Worm (Caenorhabditis elegans): ENCODE results near the gene ZC155.2.

Gene ZC155.2

DNA sequence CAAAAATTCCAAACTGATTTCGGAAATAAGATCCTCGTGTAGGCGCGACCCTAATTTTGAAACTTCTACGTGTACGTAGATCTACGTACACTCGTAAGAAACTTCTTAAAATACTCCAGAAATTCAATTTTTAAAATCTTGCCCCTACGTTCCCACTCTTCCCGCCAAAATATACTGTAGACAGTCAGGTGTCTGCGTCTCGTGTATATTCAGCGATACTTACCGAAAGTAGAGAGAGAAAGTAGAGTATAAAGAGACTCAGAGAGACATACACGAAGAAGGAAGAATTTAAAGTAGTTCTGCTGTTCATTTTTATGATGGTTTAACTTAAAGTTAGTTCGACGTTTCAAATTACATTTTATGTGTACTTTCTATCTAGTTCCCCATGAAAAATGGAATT is 25.5 kb upstream of the ZC155.2 start:
- TF ChIP-seq dao-5 (tag; optimal IDR thresholded peaks at IDR 0.05): no peak
- no peak for TF ChIP-seq him-1 (tag; optimal IDR thresholded peaks at IDR 0.05)
- no peak for TF ChIP-seq W03F9.2 (tag; optimal IDR thresholded peaks at IDR 0.05)

DNA sequence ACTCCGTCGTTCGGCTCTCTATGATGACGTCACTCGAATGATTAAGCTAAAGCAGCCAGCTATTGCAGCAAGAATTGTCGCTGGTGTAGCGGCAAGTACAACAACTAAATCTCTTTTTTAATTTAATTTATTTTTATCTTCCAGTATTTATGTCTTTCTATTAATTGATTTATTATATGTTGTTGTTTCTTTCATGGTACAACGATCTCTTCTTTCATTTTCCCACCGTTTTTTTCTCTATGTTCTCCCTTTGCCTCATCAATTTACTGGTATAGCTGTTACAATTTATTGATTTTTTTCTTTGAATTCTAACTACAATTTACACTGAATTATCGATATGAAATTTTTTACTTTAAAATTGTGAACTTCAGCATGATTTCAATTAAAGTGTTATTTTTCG is 23.1 kb upstream of the ZC155.2 start, which contains the start of gene moc-6:
moc-6 (plus strand) TSS at position 301 of the 400 bp plus-strand sequence.
- TF ChIP-seq dao-5 (tag; optimal IDR thresholded peaks at IDR 0.05) (no peak), W03F9.2 (tag; optimal IDR thresholded peaks at IDR 0.05) (no peak), him-1 (tag; optimal IDR thresholded peaks at IDR 0.05) (no peak)

- no peak for TF ChIP-seq dao-5 (tag; optimal IDR thresholded peaks at IDR 0.05)
- TF ChIP-seq him-1 (tag; optimal IDR thresholded peaks at IDR 0.05): no peak
- no peak for TF ChIP-seq W03F9.2 (tag; optimal IDR thresholded peaks at IDR 0.05)
Observed at ce11 chrIII:5196298-5197045, 22.3 kb upstream of the ZC155.2 start.

ce11 chrIII:5199577-5199976 is 19.2 kb upstream of the ZC155.2 start, which contains the start of gene emb-8:
Gene emb-8, minus strand, starts transcription at chrIII:5199677.
- TF ChIP-seq dao-5 (tag; optimal IDR thresholded peaks at IDR 0.05) (no peak), W03F9.2 (tag; optimal IDR thresholded peaks at IDR 0.05) (no peak), him-1 (tag; optimal IDR thresholded peaks at IDR 0.05) (no peak)

DNA sequence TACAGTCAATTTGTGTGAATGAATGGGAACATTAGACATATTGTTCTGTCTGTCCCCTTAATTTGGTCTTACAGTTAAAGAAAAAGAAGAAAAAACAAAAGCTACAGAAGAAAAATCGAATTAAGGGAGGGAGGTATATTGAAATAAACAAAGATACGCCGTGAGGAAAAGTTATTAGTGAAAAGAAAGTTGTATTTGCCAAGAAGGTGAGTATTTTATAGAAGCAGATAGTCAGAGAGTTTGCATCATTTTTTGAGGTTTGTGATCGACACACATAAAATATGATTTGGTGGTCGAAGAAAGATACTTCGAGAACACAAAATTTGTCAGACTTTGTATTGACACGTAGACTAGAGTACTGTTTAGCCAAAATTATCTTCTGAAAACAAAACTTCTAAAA is 18.4 kb upstream of the ZC155.2 start:
- TF ChIP-seq him-1 (tag; optimal IDR thresholded peaks at IDR 0.05) (no peak), dao-5 (tag; optimal IDR thresholded peaks at IDR 0.05) (no peak), W03F9.2 (tag; optimal IDR thresholded peaks at IDR 0.05) (no peak)

DNA sequence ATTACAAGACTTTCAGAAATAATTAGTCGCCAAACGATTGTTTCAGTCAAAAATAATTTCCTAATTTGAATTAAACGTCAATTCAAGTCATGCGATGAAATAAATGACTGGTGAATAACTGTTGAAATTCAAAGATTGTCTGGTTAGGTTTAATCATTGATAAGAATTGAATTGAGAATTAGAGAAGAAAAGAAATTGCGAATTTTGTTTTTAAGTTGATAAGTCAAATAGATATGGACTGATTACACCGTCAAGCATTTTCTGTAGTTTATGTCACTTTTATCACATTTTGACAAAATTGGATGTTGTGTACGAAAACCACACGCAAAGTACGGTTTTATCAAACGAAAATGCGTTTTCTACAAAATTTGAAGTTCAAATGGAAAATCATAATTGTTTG is 17.5 kb upstream of the ZC155.2 start:
- no peak for TF ChIP-seq W03F9.2 (tag; optimal IDR thresholded peaks at IDR 0.05)
- no peak for TF ChIP-seq him-1 (tag; optimal IDR thresholded peaks at IDR 0.05)
- TF ChIP-seq dao-5 (tag; optimal IDR thresholded peaks at IDR 0.05): no peak

- no peak for TF ChIP-seq him-1 (tag; optimal IDR thresholded peaks at IDR 0.05)
- TF ChIP-seq dao-5 (tag; optimal IDR thresholded peaks at IDR 0.05): no peak
- peak; percentile 46 for TF ChIP-seq W03F9.2 (tag; optimal IDR thresholded peaks at IDR 0.05)
Observed at ce11 chrIII:5202641-5203040, 16.1 kb upstream of the ZC155.2 start.

- TF ChIP-seq dao-5 (tag; optimal IDR thresholded peaks at IDR 0.05): no peak
- no peak for TF ChIP-seq him-1 (tag; optimal IDR thresholded peaks at IDR 0.05)
- TF ChIP-seq W03F9.2 (tag; optimal IDR thresholded peaks at IDR 0.05): peak; percentile 8
Observed at ce11 chrIII:5203310-5203709, 15.5 kb upstream of the ZC155.2 start.

ce11 chrIII:5206861-5207414 is 11.8 kb upstream of the ZC155.2 start, which contains the start of gene morc-1:
Gene morc-1, minus strand, starts transcription at chrIII:5206911.
- TF ChIP-seq W03F9.2 (tag; optimal IDR thresholded peaks at IDR 0.05): no peak
- no peak for TF ChIP-seq dao-5 (tag; optimal IDR thresholded peaks at IDR 0.05)
- no peak for TF ChIP-seq him-1 (tag; optimal IDR thresholded peaks at IDR 0.05)

DNA sequence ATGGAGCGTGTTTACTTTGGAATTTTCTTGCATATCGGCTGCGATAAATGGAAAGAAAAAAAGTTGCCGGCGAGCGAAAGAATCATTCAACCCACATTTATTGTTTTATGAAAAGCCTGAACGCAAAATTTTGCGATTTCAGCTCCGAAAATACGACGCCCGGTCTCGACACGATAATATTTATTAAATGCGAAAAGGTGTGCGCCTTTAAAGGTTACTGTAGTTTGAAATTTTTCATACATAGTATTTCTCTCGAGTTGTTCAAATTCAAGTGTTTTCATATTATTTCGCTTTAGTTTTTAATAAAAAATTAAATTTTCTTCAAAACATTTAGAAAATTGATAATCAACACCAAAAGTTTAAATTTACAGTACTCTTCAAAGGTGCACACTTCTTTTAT is 9.8 kb upstream of the ZC155.2 start, which contains the start of gene syx-16:
syx-16 (minus strand) TSS at position 118 of the 400 bp plus-strand sequence.
- no peak for TF ChIP-seq him-1 (tag; optimal IDR thresholded peaks at IDR 0.05)
- TF ChIP-seq dao-5 (tag; optimal IDR thresholded peaks at IDR 0.05): no peak
- no peak for TF ChIP-seq W03F9.2 (tag; optimal IDR thresholded peaks at IDR 0.05)

- TF ChIP-seq him-1 (tag; optimal IDR thresholded peaks at IDR 0.05): no peak
- no peak for TF ChIP-seq W03F9.2 (tag; optimal IDR thresholded peaks at IDR 0.05)
- no peak for TF ChIP-seq dao-5 (tag; optimal IDR thresholded peaks at IDR 0.05)
Observed at ce11 chrIII:5210269-5210668, 8.5 kb upstream of the ZC155.2 start.

DNA sequence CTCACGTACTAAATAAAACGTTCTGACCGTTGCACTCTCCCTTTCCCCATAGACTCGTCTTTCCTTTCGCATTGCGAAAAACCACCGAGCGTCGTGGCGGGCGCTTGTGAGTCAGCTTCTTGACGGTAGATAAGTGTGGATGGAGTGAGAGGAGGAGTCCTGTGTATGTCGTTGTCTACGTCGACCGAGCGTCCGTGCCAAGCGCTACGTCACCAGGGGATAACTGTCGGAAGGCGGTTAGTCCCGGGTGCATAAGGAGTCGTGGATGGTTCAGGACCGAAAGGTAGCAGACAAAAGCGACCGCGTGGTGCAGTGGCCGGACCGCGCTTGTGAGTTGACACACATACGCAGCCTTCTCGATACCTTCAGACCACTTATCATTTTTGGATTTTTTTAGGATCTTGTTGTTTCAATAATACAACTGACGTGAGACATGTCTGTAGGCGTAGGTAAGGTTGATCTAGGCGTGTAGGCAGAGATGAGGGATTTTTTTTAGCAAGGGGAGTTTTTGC is 7.6 kb upstream of the ZC155.2 start:
- peak; percentile 46 for TF ChIP-seq W03F9.2 (tag; optimal IDR thresholded peaks at IDR 0.05)
- peak; percentile 81 for TF ChIP-seq dao-5 (tag; optimal IDR thresholded peaks at IDR 0.05)

DNA sequence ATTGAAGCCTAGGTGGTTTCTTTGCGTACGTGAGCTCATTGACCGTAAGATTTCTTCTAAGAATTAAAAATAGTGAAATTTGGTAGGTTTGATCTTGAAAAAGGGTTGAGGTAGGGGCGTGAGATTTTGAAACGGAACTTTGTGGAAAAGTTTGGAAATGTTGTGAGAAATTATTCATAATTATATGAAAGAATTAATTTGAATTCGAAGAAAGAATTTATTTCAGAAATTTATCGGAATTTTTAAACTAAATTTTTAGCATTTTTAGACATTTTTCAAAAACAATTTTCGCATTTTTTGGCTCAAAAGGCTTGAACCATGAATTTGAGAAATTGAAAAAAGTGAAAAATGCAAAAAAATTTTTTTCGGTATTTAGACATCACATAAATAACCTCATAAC is 4.6 kb upstream of the ZC155.2 start:
- TF ChIP-seq dao-5 (tag; optimal IDR thresholded peaks at IDR 0.05) (no peak), him-1 (tag; optimal IDR thresholded peaks at IDR 0.05) (no peak), W03F9.2 (tag; optimal IDR thresholded peaks at IDR 0.05) (no peak)

- TF ChIP-seq him-1 (tag; optimal IDR thresholded peaks at IDR 0.05) (no peak), dao-5 (tag; optimal IDR thresholded peaks at IDR 0.05) (no peak), W03F9.2 (tag; optimal IDR thresholded peaks at IDR 0.05) (no peak)
Observed at ce11 chrIII:5215375-5215774, 3.4 kb upstream of the ZC155.2 start, which contains the start of gene ZC155.4. Gene ZC155.4, minus strand, starts transcription at chrIII:5215475.

Data from whole organism, L4/young adult.